Worm (Caenorhabditis elegans): ENCODE results near the gene lgc-18.

DNA sequence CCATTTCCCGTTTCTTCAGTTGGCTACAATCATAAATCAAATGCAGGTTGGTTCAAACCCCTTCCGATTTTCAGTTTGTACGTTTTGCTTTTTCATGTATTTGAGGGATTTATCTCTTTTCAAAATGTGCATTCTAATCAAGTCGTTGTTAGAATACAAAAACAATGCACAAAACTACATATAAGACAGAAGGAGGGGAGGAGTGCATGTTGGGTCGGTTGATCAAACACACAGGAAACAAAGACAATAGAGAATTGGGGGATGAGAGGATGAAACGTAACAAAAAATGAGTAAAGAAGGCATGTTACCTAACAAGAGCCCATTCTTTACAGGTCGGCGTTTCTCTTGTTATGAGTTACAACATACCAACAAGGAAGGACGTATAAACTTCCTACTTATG lies 27.4 kb upstream of the lgc-18 start:
- TF ChIP-seq hnd-1 (tag; optimal IDR thresholded peaks at IDR 0.05), result no peak
- no peak for TF ChIP-seq scrt-1 (GFP tag; IDR thresholded peaks at IDR 0.05)
- TF ChIP-seq tra-4 (tag; optimal IDR thresholded peaks at IDR 0.05), result no peak
- TF ChIP-seq ama-1 (optimal IDR thresholded peaks at IDR 0.05), result no peak
- no peak for TF ChIP-seq tbx-11 (GFP tag; IDR thresholded peaks at IDR 0.05)
